Worm (Caenorhabditis elegans): ENCODE measurements around the gene tars-1.
"Not testable (repeated sequence)": the region's sequence is repeated elsewhere in the genome, so short reads cannot be mapped to it uniquely, and the experiment has no call there.

Gene tars-1

DNA sequence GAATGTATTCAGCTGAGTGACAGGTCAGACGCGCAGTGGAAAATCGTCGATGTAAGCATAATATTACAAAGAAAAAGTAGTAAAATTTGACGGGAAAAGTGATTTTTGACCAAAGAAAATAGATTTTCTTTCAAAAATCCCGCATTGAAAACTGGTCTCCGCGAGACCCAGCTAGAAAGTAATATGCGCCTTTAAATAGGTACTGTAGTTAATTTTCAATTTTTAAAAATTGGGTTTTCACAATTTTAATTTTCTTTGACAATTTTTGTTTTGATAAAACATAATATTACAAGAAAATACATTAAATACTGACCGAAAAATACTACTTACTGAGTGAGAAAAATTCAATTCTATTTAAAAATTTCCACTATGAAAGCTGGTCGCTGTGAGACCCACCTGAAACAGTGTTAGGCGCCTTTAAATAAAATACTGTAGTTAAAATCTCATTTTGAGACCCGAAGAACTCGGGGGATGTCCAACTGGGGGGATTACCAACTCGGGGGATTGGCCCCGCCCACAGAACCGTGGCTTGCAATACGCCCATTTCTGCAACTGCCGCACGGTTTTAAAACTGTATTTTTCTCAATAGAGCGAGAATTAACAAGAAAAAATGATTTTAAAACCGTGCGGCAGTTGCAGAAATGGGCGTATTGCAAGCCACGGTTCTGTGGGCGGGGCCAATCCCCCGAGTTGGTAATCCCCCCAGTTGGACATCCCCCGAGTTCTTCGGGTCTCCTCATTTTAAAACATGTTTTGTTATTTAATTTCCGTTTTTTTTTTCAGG is at the start of gene tars-1:
TSS of gene tars-1 (minus strand) at position 497 of the 784 bp plus-strand sequence.
- TF ChIP-seq ztf-18 (tag; optimal IDR thresholded peaks at IDR 0.05) = peak; percentile 15
- TF ChIP-seq snpc-3.4 (tag; optimal IDR thresholded peaks at IDR 0.05) = peak; percentile 48
- peak; percentile 85 for TF ChIP-seq efl-1 (GFP tag; optimal IDR thresholded peaks at IDR 0.05)
- TF ChIP-seq C06A6.2 (GFP tag; conservative IDR thresholded peaks at IDR 0.05) = peak; percentile 26; the same call in 1 of the 2 replicates
- TF ChIP-seq madf-8 (GFP tag; conservative IDR thresholded peaks at IDR 0.05) = peak; percentile 81
- peak; percentile 83 for TF ChIP-seq xnd-1 (tag; optimal IDR thresholded peaks at IDR 0.05)
- TF ChIP-seq cebp-1 (GFP tag; IDR thresholded peaks at IDR 0.05) = not testable (repeated sequence)
- peak; percentile 1 for TF ChIP-seq cebp-1 (tag; optimal IDR thresholded peaks at IDR 0.05)
- peak; percentile 46 for TF ChIP-seq dpl-1 (GFP tag; optimal IDR thresholded peaks at IDR 0.05)
- TF ChIP-seq F49E8.2 (tag; optimal IDR thresholded peaks at IDR 0.05; ENCODE audit: insufficient read depth) = peak; percentile 14
- peak; percentile 41; the same call in 1 of the 2 replicates for TF ChIP-seq dox-1 (GFP tag; IDR thresholded peaks at IDR 0.05)
- 0 out of 2 replicates have a peak, but pooled peaks have one; percentile 9 for TF ChIP-seq egrh-3 (GFP tag; IDR thresholded peaks at IDR 0.05)
- peak; percentile 93 for TF ChIP-seq F33H1.4 (GFP tag; IDR thresholded peaks at IDR 0.05)
- TF ChIP-seq ceh-100 (GFP tag; IDR thresholded peaks at IDR 0.05) = peak; percentile 80
- peak; percentile 69 for TF ChIP-seq ceh-91 (GFP tag; IDR thresholded peaks at IDR 0.05)
- TF ChIP-seq lin-26 (GFP tag; IDR thresholded peaks at IDR 0.05) = peak; percentile 23; the same call in 1 of the 2 replicates
- peak; percentile 95 for TF ChIP-seq lsl-1 (GFP tag; optimal IDR thresholded peaks at IDR 0.05)
- peak; percentile 77 for TF ChIP-seq mcd-1 (GFP tag; IDR thresholded peaks at IDR 0.05)
- TF ChIP-seq madf-6 (GFP tag; IDR thresholded peaks at IDR 0.05) = peak; percentile 93
- TF ChIP-seq nhr-80 (tag; optimal IDR thresholded peaks at IDR 0.05) = peak; percentile 20
- peak; percentile 40 for TF ChIP-seq lin-54 (GFP tag; optimal IDR thresholded peaks at IDR 0.05)
- peak; percentile 75 for TF ChIP-seq D2030.7 (GFP tag; IDR thresholded peaks at IDR 0.05)

DNA sequence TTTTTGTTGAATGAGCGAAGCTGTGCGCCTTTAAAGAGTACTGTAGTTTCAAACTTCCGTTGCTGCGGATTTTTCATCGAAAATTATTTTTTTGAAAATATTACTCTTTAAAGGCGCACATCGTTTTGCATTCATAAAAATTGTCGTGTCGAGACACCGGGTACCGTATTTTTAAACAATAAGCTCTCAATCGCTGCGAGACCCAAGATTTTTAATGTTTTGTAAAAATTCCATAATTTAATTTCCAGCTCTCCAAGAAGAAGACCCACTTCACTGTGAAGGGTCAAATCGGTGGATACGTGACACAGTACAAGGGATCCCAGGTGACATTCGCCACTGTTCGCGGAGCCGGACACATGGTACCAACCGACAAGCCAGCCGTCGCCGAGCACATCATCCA is 46.9 kb upstream of the tars-1 start:
- TF ChIP-seq mes-4 (tag; optimal IDR thresholded peaks at IDR 0.05) (no peak), ztf-3 (GFP tag; optimal IDR thresholded peaks at IDR 0.05) (no peak), F57A8.1 (GFP tag; optimal IDR thresholded peaks at IDR 0.05) (no peak), lir-1 (GFP tag; conservative IDR thresholded peaks at IDR 0.05) (no peak), ama-1 (optimal IDR thresholded peaks at IDR 0.05) (no peak), ama-1 (GFP tag; optimal IDR thresholded peaks at IDR 0.05) (no peak), F39B2.1 (GFP tag; IDR thresholded peaks at IDR 0.05) (no peak), ztf-18 (tag; optimal IDR thresholded peaks at IDR 0.05) (no peak), hlh-12 (tag; optimal IDR thresholded peaks at IDR 0.05) (no peak), rec-8 (tag; optimal IDR thresholded peaks at IDR 0.05) (peak in 1 of 2 experiments; percentile 26), ekl-4 (GFP tag; IDR thresholded peaks at IDR 0.05) (0 out of 2 replicates have a peak, but pooled peaks have one; percentile 7), him-1 (tag; optimal IDR thresholded peaks at IDR 0.05) (no peak), C17E4.6 (GFP tag; IDR thresholded peaks at IDR 0.05) (0 out of 2 replicates have a peak, but pooled peaks have one; percentile 15), zfh-2 (GFP tag; conservative IDR thresholded peaks at IDR 0.05) (0 out of 2 replicates have a peak, but pooled peaks have one; percentile 23), F49E8.2 (tag; optimal IDR thresholded peaks at IDR 0.05; ENCODE audit: insufficient read depth) (no peak), athp-1 (tag; optimal IDR thresholded peaks at IDR 0.05) (no peak), cebp-2 (GFP tag; IDR thresholded peaks at IDR 0.05) (peak; percentile 56; the same call in 1 of the 2 replicates), D2030.7 (GFP tag; IDR thresholded peaks at IDR 0.05) (no peak), Y56A3A.18 (GFP tag; IDR thresholded peaks at IDR 0.05) (no peak), nhr-120 (GFP tag; IDR thresholded peaks at IDR 0.05) (no peak), ztf-26 (tag; optimal IDR thresholded peaks at IDR 0.05) (no peak), ceh-79 (tag; optimal IDR thresholded peaks at IDR 0.05) (peak; percentile 33), ZK185.1 (tag; optimal IDR thresholded peaks at IDR 0.05; ENCODE audit: poor library complexity, severe bottlenecking) (no peak), hmg-20 (GFP tag; IDR thresholded peaks at IDR 0.05) (no peak), mcd-1 (GFP tag; IDR thresholded peaks at IDR 0.05) (0 out of 2 replicates have a peak, but pooled peaks have one; percentile 7), nhr-80 (tag; optimal IDR thresholded peaks at IDR 0.05) (no peak), repo-1 (tag; optimal IDR thresholded peaks at IDR 0.05) (peak; percentile 11), ceh-58 (GFP tag; IDR thresholded peaks at IDR 0.05) (no peak)

All from whole organism, young adult.